Fruit fly (Drosophila melanogaster): ENCODE data around the gene CG7290.

CG7290 gene

dm6 chr3L:20185206-20185868 lies 20.5 kb downstream of the CG7290 start (continued):
- TF ChIP-seq CG6276 (GFP tag; optimal IDR thresholded peaks at IDR 0.05) (peak; percentile 31), pdm3 (GFP tag; optimal IDR thresholded peaks at IDR 0.05) (peak; percentile 79), CG11294 (GFP tag; IDR thresholded peaks at IDR 0.05) (no peak), Hr4 (GFP tag; optimal IDR thresholded peaks at IDR 0.05) (peak; percentile 87), CG8119 (GFP tag; IDR thresholded peaks at IDR 0.05) (peak; percentile 76), Sox102F (GFP tag; optimal IDR thresholded peaks at IDR 0.05) (peak; percentile 61), CG6808 (GFP tag; optimal IDR thresholded peaks at IDR 0.05) (no peak), Eip75B (GFP tag; optimal IDR thresholded peaks at IDR 0.05) (peak; percentile 37), Sox15 (GFP tag; optimal IDR thresholded peaks at IDR 0.05) (peak; percentile 66), CG3032 (tag; optimal IDR thresholded peaks at IDR 0.05) (peak; percentile 38), lz (GFP tag; optimal IDR thresholded peaks at IDR 0.05) (peak; percentile 39), CG34406 (GFP tag; optimal IDR thresholded peaks at IDR 0.05) (peak; percentile 50), vri (GFP tag; optimal IDR thresholded peaks at IDR 0.05) (peak; percentile 0), dac (GFP tag; optimal IDR thresholded peaks at IDR 0.05) (no peak), cyc (GFP tag; optimal IDR thresholded peaks at IDR 0.05) (no peak), CG6792 (GFP tag; optimal IDR thresholded peaks at IDR 0.05) (peak; percentile 49), CG7368 (GFP tag; optimal IDR thresholded peaks at IDR 0.05) (peak; percentile 15), acj6 (GFP tag; optimal IDR thresholded peaks at IDR 0.05) (peak; percentile 81), CG31627 (GFP tag; optimal IDR thresholded peaks at IDR 0.05) (peak; percentile 62), fd59A (GFP tag; optimal IDR thresholded peaks at IDR 0.05) (peak; percentile 64), Ets21C (GFP tag; optimal IDR thresholded peaks at IDR 0.05) (peak; percentile 30)

dm6 chr3L:20183345-20184088 lies 22.3 kb downstream of the CG7290 start:
- TF ChIP-seq achi (GFP tag; optimal IDR thresholded peaks at IDR 0.05) (peak; percentile 77), CG6808 (GFP tag; optimal IDR thresholded peaks at IDR 0.05) (peak; percentile 61), CG10631 (GFP tag; optimal IDR thresholded peaks at IDR 0.05) (peak; percentile 70), CG11762 (GFP tag; optimal IDR thresholded peaks at IDR 0.05; ENCODE audit: insufficient read depth) (peak; percentile 50), CG11902 (GFP tag; optimal IDR thresholded peaks at IDR 0.05) (peak; percentile 49), Ets96B (tag; optimal IDR thresholded peaks at IDR 0.05) (peak; percentile 68), fkh (GFP tag; optimal IDR thresholded peaks at IDR 0.05) (no peak), Blimp-1 (GFP tag; optimal IDR thresholded peaks at IDR 0.05) (no peak), Eip75B (GFP tag; optimal IDR thresholded peaks at IDR 0.05) (peak; percentile 61), Hr4 (GFP tag; optimal IDR thresholded peaks at IDR 0.05) (peak; percentile 87), CG7368 (GFP tag; optimal IDR thresholded peaks at IDR 0.05) (no peak), Gug (GFP tag; IDR thresholded peaks at IDR 0.05) (no peak; the same call in 1 of the 2 replicates), CG34406 (GFP tag; optimal IDR thresholded peaks at IDR 0.05) (peak; percentile 59), CG6163 (GFP tag; IDR thresholded peaks at IDR 0.05) (peak; percentile 62; the same call in 2 of the 3 replicates), lz (GFP tag; optimal IDR thresholded peaks at IDR 0.05) (peak; percentile 40), CG10669 (GFP tag; optimal IDR thresholded peaks at IDR 0.05) (peak; percentile 68), Sox102F (GFP tag; optimal IDR thresholded peaks at IDR 0.05) (peak; percentile 63), CG8319 (GFP tag; optimal IDR thresholded peaks at IDR 0.05) (peak; percentile 22), svp (GFP tag) (peak; percentile 74), CG31627 (GFP tag; optimal IDR thresholded peaks at IDR 0.05) (peak; percentile 68), ss (GFP tag; optimal IDR thresholded peaks at IDR 0.05) (peak; percentile 55 to 61), CG9139 (GFP tag; optimal IDR thresholded peaks at IDR 0.05) (peak; percentile 38), CG11294 (GFP tag; IDR thresholded peaks at IDR 0.05) (no peak), CG3032 (tag; optimal IDR thresholded peaks at IDR 0.05) (peak; percentile 63), acj6 (GFP tag; optimal IDR thresholded peaks at IDR 0.05) (peak; percentile 79), CG6792 (GFP tag; optimal IDR thresholded peaks at IDR 0.05) (peak; percentile 54), net (GFP tag; optimal IDR thresholded peaks at IDR 0.05) (peak; percentile 73), spab (GFP tag; optimal IDR thresholded peaks at IDR 0.05) (peak; percentile 60), CG6276 (GFP tag; optimal IDR thresholded peaks at IDR 0.05) (peak; percentile 49), fd59A (GFP tag; optimal IDR thresholded peaks at IDR 0.05) (peak; percentile 67), CG8119 (GFP tag; IDR thresholded peaks at IDR 0.05) (peak; percentile 84), vri (GFP tag; optimal IDR thresholded peaks at IDR 0.05) (peak; percentile 34), Hr38 (GFP tag; optimal IDR thresholded peaks at IDR 0.05) (no peak), Sox15 (GFP tag; optimal IDR thresholded peaks at IDR 0.05) (peak; percentile 46), dac (GFP tag; optimal IDR thresholded peaks at IDR 0.05) (peak; percentile 52), cyc (GFP tag; optimal IDR thresholded peaks at IDR 0.05) (peak; percentile 58), CG4318 (GFP tag; optimal IDR thresholded peaks at IDR 0.05) (peak; percentile 64), CG16779 (tag; optimal IDR thresholded peaks at IDR 0.05) (no peak), fd85E (GFP tag; optimal IDR thresholded peaks at IDR 0.05) (no peak), eg (GFP tag; IDR thresholded peaks at IDR 0.05) (peak; percentile 64), dsx (GFP tag; optimal IDR thresholded peaks at IDR 0.05; ENCODE audit: poor library complexity, severe bottlenecking) (peak; percentile 65)

Measured in whole organism, prepupa.